Fruit fly (Drosophila melanogaster) whole organism, embryonic: Measurements from ENCODE around the gene Pph13.

Experiments
- CG10267 ChIP-seq: fragments of 200-800 bp; sonication (Bioruptor generic); optimal IDR thresholded peaks from 2 replicates; lab custom pipeline; 2018; ENCODE audit warnings: missing biosample characterization, mild to moderate bottlenecking, missing genetic modification characterization, moderate library complexity
- CG10565 ChIP-seq: fragments of 200-800 bp; sonication (Bioruptor generic); optimal IDR thresholded peaks from 3 replicates; lab custom pipeline; 2016; ENCODE audit warnings: missing biosample characterization, mild to moderate bottlenecking, missing genetic modification characterization
- CG13775 ChIP-seq: fragments of 200-800 bp; sonication (Bioruptor generic); optimal IDR thresholded peaks from 3 replicates; lab custom pipeline; 2017; ENCODE audit warnings: missing biosample characterization, mild to moderate bottlenecking, missing genetic modification characterization
- CG15269 ChIP-seq: fragments of 200-800 bp; sonication (Bioruptor generic); optimal IDR thresholded peaks from 2 replicates; lab custom pipeline; 2018; ENCODE audit warnings: missing biosample characterization, mild to moderate bottlenecking, missing genetic modification characterization, moderate library complexity
- CG16779 ChIP-seq: fragments of 200-800 bp; sonication (Bioruptor generic); IDR thresholded peaks from 2 replicates; pipeline ENCODE4 v1.3.6; 2022; ENCODE audit warnings: missing biosample characterization, missing genetic modification characterization
- CG16813 ChIP-seq: fragments of 200-800 bp; sonication (Bioruptor generic); IDR thresholded peaks from 3 replicates; pipeline ENCODE4 v1.3.6; 2022; ENCODE audit warnings: missing biosample characterization, missing genetic modification characterization; ENCODE audit not compliant: partially characterized antibody
- CG16863 ChIP-seq: fragments of 200-800 bp; sonication (Bioruptor generic); optimal IDR thresholded peaks from 3 replicates; lab custom pipeline; 2016; ENCODE audit warnings: missing biosample characterization, missing genetic modification characterization
- CG17186 ChIP-seq: fragments of 200-800 bp; sonication (Bioruptor generic); optimal IDR thresholded peaks from 3 replicates; lab custom pipeline; 2017; ENCODE audit warnings: missing biosample characterization, missing genetic modification reagents, missing genetic modification characterization
- CG17385 ChIP-seq: fragments of 200-800 bp; sonication (Bioruptor generic); optimal IDR thresholded peaks from 3 replicates; lab custom pipeline; 2018; ENCODE audit warnings: missing biosample characterization, mild to moderate bottlenecking, missing genetic modification characterization
- CG18476 ChIP-seq: fragments of 200-800 bp; sonication (Bioruptor generic); optimal IDR thresholded peaks from 2 replicates; lab custom pipeline; 2016; ENCODE audit warnings: missing biosample characterization, mild to moderate bottlenecking, missing genetic modification characterization
- CG2712 ChIP-seq: fragments of 200-800 bp; optimal IDR thresholded peaks from 3 replicates; lab custom pipeline; 2019; ENCODE audit warnings: missing biosample characterization, mild to moderate bottlenecking, missing genetic modification characterization, moderate library complexity
- CG32772 ChIP-seq: fragments of 200-800 bp; sonication (Bioruptor generic); IDR thresholded peaks from 2 replicates; pipeline ENCODE4 v1.3.6; 2022; ENCODE audit warnings: missing biosample characterization, missing genetic modification characterization
- CG4424 ChIP-seq: fragments of 200-800 bp; sonication (Bioruptor generic); optimal IDR thresholded peaks from 3 replicates; lab custom pipeline; 2016; ENCODE audit warnings: missing biosample characterization, missing genetic modification characterization
- CG4617 ChIP-seq: fragments of 200-800 bp; sonication (Bioruptor generic); optimal IDR thresholded peaks from 3 replicates; lab custom pipeline; 2016; ENCODE audit warnings: missing biosample characterization, missing genetic modification characterization, borderline replicate concordance
- CG6854 ChIP-seq: fragments of 200-800 bp; sonication (Bioruptor generic); optimal IDR thresholded peaks from 3 replicates; lab custom pipeline; 2017; ENCODE audit warnings: missing biosample characterization, mild to moderate bottlenecking, missing genetic modification characterization
- CG8089 ChIP-seq: fragments of 200-800 bp; sonication (Bioruptor generic); optimal IDR thresholded peaks from 3 replicates; lab custom pipeline; 2016; ENCODE audit warnings: missing biosample characterization, missing genetic modification characterization
- CG9797 ChIP-seq: fragments of 200-800 bp; sonication (Bioruptor generic); optimal IDR thresholded peaks from 3 replicates; lab custom pipeline; 2018; ENCODE audit warnings: missing biosample characterization, mild to moderate bottlenecking, missing genetic modification characterization
- D19A ChIP-seq: fragments of 200-800 bp; optimal IDR thresholded peaks from 3 replicates; lab custom pipeline; 2019; ENCODE audit warnings: missing biosample characterization, mild to moderate bottlenecking, missing genetic modification characterization, moderate library complexity
- Dll ChIP-seq: fragments of 200-800 bp; sonication (Bioruptor generic); IDR thresholded peaks from 4 replicates; pipeline ENCODE4 v1.3.6; 2022; ENCODE audit warnings: missing biosample characterization, missing genetic modification characterization; ENCODE audit not compliant: partially characterized antibody
- ERR ChIP-seq: fragments of 200-800 bp; sonication (Bioruptor generic); optimal IDR thresholded peaks from 2 replicates; lab custom pipeline; 2016; ENCODE audit warnings: missing biosample characterization, missing genetic modification characterization
- Eip74EF ChIP-seq, 2 experiments: fragments of 200-800 bp in 1 of 2; fragments of >200 bp in 1 of 2; sonication (Bioruptor generic) in 1 of 2; optimal IDR thresholded peaks; 2 replicates each; lab custom pipeline; 2017 to 2019; ENCODE audit warnings: missing biosample characterization in 2 of 2, missing genetic modification characterization in 2 of 2, mild to moderate bottlenecking in 1 of 2, moderate library complexity in 1 of 2
- HHEX ChIP-seq: fragments of 200-800 bp; sonication (Bioruptor generic); optimal IDR thresholded peaks from 3 replicates; lab custom pipeline; 2017; ENCODE audit warnings: missing biosample characterization, mild to moderate bottlenecking, missing genetic modification characterization, missing genetic modification reagents
- Hr51 ChIP-seq, 2 experiments: fragments of 200-800 bp; sonication (Bioruptor generic); optimal IDR thresholded peaks; 2 replicates in 1 of 2; 3 replicates in 1 of 2; lab custom pipeline; 2016 to 2018; ENCODE audit warnings: missing biosample characterization in 2 of 2, missing genetic modification characterization in 2 of 2, mild to moderate bottlenecking in 1 of 2, moderate library complexity in 1 of 2
- MESR4 ChIP-seq: fragments of 200-800 bp; sonication (Bioruptor generic); optimal IDR thresholded peaks from 2 replicates; lab custom pipeline; 2018; ENCODE audit warnings: missing biosample characterization, mild to moderate bottlenecking, missing genetic modification characterization, moderate library complexity
- Neu2 ChIP-seq: fragments of 200-800 bp; sonication (Bioruptor generic); optimal IDR thresholded peaks from 3 replicates; lab custom pipeline; 2016; ENCODE audit warnings: missing biosample characterization, missing genetic modification characterization, borderline replicate concordance
- Nf-YC ChIP-seq: fragments of 200-800 bp; optimal IDR thresholded peaks from 3 replicates; lab custom pipeline; 2019; ENCODE audit warnings: missing biosample characterization, mild to moderate bottlenecking, missing genetic modification characterization, moderate library complexity
- Opbp ChIP-seq: fragments of 200-800 bp; sonication (Bioruptor generic); IDR thresholded peaks from 3 replicates; pipeline ENCODE4 v1.3.6; 2022; ENCODE audit warnings: missing biosample characterization, missing genetic modification characterization; ENCODE audit not compliant: partially characterized antibody
- Optix ChIP-seq: fragments of 200-800 bp; sonication (Bioruptor generic); IDR thresholded peaks from 3 replicates; pipeline ENCODE4 v1.3.6; 2022; ENCODE audit warnings: missing biosample characterization, missing genetic modification characterization
- PHDP ChIP-seq: fragments of 200-800 bp; sonication (Bioruptor generic); optimal IDR thresholded peaks from 3 replicates; lab custom pipeline; 2018; ENCODE audit warnings: missing biosample characterization, mild to moderate bottlenecking, missing genetic modification characterization, moderate library complexity
- Scr ChIP-seq: fragments of 200-800 bp; sonication (Bioruptor generic); IDR thresholded peaks from 2 replicates; pipeline ENCODE4 v1.3.6; 2022; ENCODE audit warnings: missing biosample characterization, missing genetic modification characterization; ENCODE audit not compliant: partially characterized antibody
- Stat92E ChIP-seq, 3 experiments: fragments of >200 bp in 2 of 3; fragments of 200-800 bp in 1 of 3; sonication (Bioruptor generic) in 1 of 3; optimal IDR thresholded peaks; 2 replicates each; lab custom pipeline; 2017 to 2019; ENCODE audit warnings: missing biosample characterization in 3 of 3, missing genetic modification characterization in 3 of 3, mild to moderate bottlenecking in 1 of 3, moderate library complexity in 1 of 3
- Xbp1 ChIP-seq: fragments of 200-800 bp; sonication (Bioruptor generic); optimal IDR thresholded peaks from 3 replicates; lab custom pipeline; 2016; ENCODE audit warnings: missing biosample characterization, mild to moderate bottlenecking, missing genetic modification characterization
- bsh ChIP-seq, 2 experiments: fragments of 200-800 bp; sonication (Bioruptor generic); optimal IDR thresholded peaks; 2 replicates each; lab custom pipeline; 2017 to 2018; ENCODE audit warnings: mild to moderate bottlenecking in 2 of 2, missing biosample characterization in 2 of 2, missing genetic modification characterization in 2 of 2, moderate library complexity in 1 of 2
- chn ChIP-seq: fragments of 200-800 bp; sonication (Bioruptor generic); optimal IDR thresholded peaks from 2 replicates; lab custom pipeline; 2016; ENCODE audit warnings: missing biosample characterization, missing genetic modification characterization
- dysf ChIP-seq: fragments of 200-800 bp; sonication (Bioruptor generic); IDR thresholded peaks from 3 replicates; pipeline ENCODE4 v1.3.6; 2022; ENCODE audit warnings: missing biosample characterization, missing genetic modification characterization
- gro ChIP-seq: fragments of 200-800 bp; sonication (Bioruptor generic); optimal IDR thresholded peaks from 2 replicates; lab custom pipeline; 2016; ENCODE audit warnings: missing biosample characterization, missing genetic modification characterization
- ham ChIP-seq: fragments of 200-800 bp; sonication (Bioruptor generic); IDR thresholded peaks from 2 replicates; pipeline ENCODE4 v1.3.6; 2022; ENCODE audit warnings: missing biosample characterization, missing genetic modification characterization
- mirr ChIP-seq: fragments of 200-800 bp; sonication (Bioruptor generic); optimal IDR thresholded peaks from 3 replicates; lab custom pipeline; 2018; ENCODE audit warnings: missing biosample characterization, mild to moderate bottlenecking, missing genetic modification characterization
- pnt ChIP-seq: fragments of 200-800 bp; sonication (Bioruptor generic); optimal IDR thresholded peaks from 3 replicates; lab custom pipeline; 2016; ENCODE audit warnings: missing biosample characterization, missing genetic modification characterization
- prd ChIP-seq, 3 experiments: fragments of >200 bp in 2 of 3; fragments of 200-800 bp in 1 of 3; sonication (Bioruptor generic) in 1 of 3; optimal IDR thresholded peaks in 2 of 3; IDR thresholded peaks in 1 of 3; 2 replicates in 2 of 3; 3 replicates in 1 of 3; pipeline versions ENCODE4 v1.3.6 to Lab custom; 2017 to 2022; ENCODE audit warnings: missing biosample characterization in 1 of 3, missing genetic modification characterization in 1 of 3
- row ChIP-seq: fragments of 200-800 bp; sonication (Bioruptor generic); IDR thresholded peaks from 3 replicates; pipeline ENCODE4 v1.3.6; 2022; ENCODE audit warnings: missing biosample characterization, missing genetic modification characterization
- sna ChIP-seq: fragments of 200-800 bp; sonication (Bioruptor generic); IDR thresholded peaks from 2 replicates; pipeline ENCODE4 v1.3.6; 2022; ENCODE audit warnings: missing biosample characterization, missing genetic modification characterization; ENCODE audit not compliant: partially characterized antibody
- unpg ChIP-seq: fragments of 200-800 bp; sonication (Bioruptor generic); optimal IDR thresholded peaks from 3 replicates; lab custom pipeline; 2018; ENCODE audit warnings: missing biosample characterization, mild to moderate bottlenecking, missing genetic modification characterization, moderate library complexity

Pph13 gene

dm6 chr2L:542338-542967, 34.8 kb upstream of the Pph13 start, which contains the start of gene lwr (continued):
- TF ChIP-seq Stat92E (GFP tag; optimal IDR thresholded peaks at IDR 0.05; lab: Kevin White, UChicago) (peak in 1 of 3 experiments; percentile 32), mirr (GFP tag; lab: Kevin White, UChicago) (no peak), dysf (no peak), Opbp (peak; percentile 64; the same call in 1 of the 3 replicates), chn (no peak), Dll (GFP tag; lab: Robert Waterston, UW) (peak; percentile 69; the same call in 3 of the 4 replicates), CG10267 (tag; lab: Kevin White, UChicago) (peak; percentile 29), HHEX (GFP tag; lab: Kevin White, UChicago) (no peak), CG9797 (GFP tag; lab: Kevin White, UChicago) (peak; percentile 89), ham (no peak), CG16779 (GFP tag; lab: Robert Waterston, UW) (no peak), MESR4 (GFP tag; lab: Kevin White, UChicago) (peak; percentile 80), CG16813 (peak; percentile 57; the same call in 2 of the 3 replicates), Scr (GFP tag; lab: Robert Waterston, UW) (peak; percentile 57)

- no peak for TF ChIP-seq Eip74EF (GFP tag; optimal IDR thresholded peaks at IDR 0.05; lab: Kevin White, UChicago)
- TF ChIP-seq CG15269: no peak
- no peak for TF ChIP-seq CG17385 (GFP tag; lab: Kevin White, UChicago)
- TF ChIP-seq mirr (GFP tag; lab: Kevin White, UChicago): no peak
- TF ChIP-seq pnt: no peak
- no peak for TF ChIP-seq CG4424
Observed at dm6 chr2L:543799-544198, 33.5 kb upstream of the Pph13 start.

- TF ChIP-seq CG13775 (GFP tag; lab: Kevin White, UChicago) (no peak), CG2712 (tag; lab: Kevin White, UChicago) (no peak), prd (optimal IDR thresholded peaks at IDR 0.05; lab: Kevin White, UChicago) (no peak), prd (GFP tag; IDR thresholded peaks at IDR 0.05; lab: Robert Waterston, UW) (no peak), Xbp1 (GFP tag; lab: Kevin White, UChicago) (peak; percentile 81), bsh (GFP tag; optimal IDR thresholded peaks at IDR 0.05; lab: Kevin White, UChicago) (no peak), ham (no peak), gro (no peak), Hr51 (GFP tag; optimal IDR thresholded peaks at IDR 0.05; lab: Kevin White, UChicago) (no peak), CG17186 (GFP tag; lab: Kevin White, UChicago) (peak; percentile 83), unpg (GFP tag; lab: Kevin White, UChicago) (no peak), Optix (GFP tag; lab: Robert Waterston, UW) (no peak), row (GFP tag; lab: Robert Waterston, UW) (peak; percentile 13; the same call in 1 of the 3 replicates), CG32772 (GFP tag; lab: Robert Waterston, UW) (no peak), Neu2 (GFP tag; lab: Kevin White, UChicago) (no peak), CG18476 (GFP tag; lab: Kevin White, UChicago) (no peak), D19A (tag; lab: Kevin White, UChicago) (no peak), CG4617 (GFP tag; lab: Kevin White, UChicago) (no peak), Opbp (peak; percentile 62; the same call in 1 of the 3 replicates), Nf-YC (tag; lab: Kevin White, UChicago) (peak; percentile 20), CG8089 (GFP tag; lab: Kevin White, UChicago) (no peak), CG10565 (GFP tag; lab: Kevin White, UChicago) (no peak), PHDP (no peak), dysf (no peak), CG6854 (GFP tag; lab: Kevin White, UChicago) (no peak), sna (peak; percentile 58), CG16863 (GFP tag; lab: Kevin White, UChicago) (no peak), ERR (GFP tag; lab: Kevin White, UChicago) (no peak)
Observed at dm6 chr2L:544444-545179, 32.7 kb upstream of the Pph13 start, which contains the start of the genes Spp and nAChRbeta3. TSS of gene Spp (minus strand) at chr2L:544653. TSS of gene nAChRbeta3 (plus strand) at chr2L:545129.
